Worm (Caenorhabditis elegans): ENCODE measurements around the gene Y62H9A.13.
A peak's percentile ranks its signal among the peaks of the same experiment; 100 is the strongest.
"Not testable (repeated sequence)": the region's sequence is repeated elsewhere in the genome, so short reads cannot be mapped to it uniquely, and the experiment has no call there.

The Y62H9A.13 gene

ce11 chrX:11957246-11957645 lies 40.4 kb downstream of the Y62H9A.13 start, which contains the start of gene T08D10.5:
Gene T08D10.5, plus strand, starts transcription at chrX:11957546.
- no peak for TF ChIP-seq pha-4 (tag; optimal IDR thresholded peaks at IDR 0.05)
- TF ChIP-seq npax-4 (tag; optimal IDR thresholded peaks at IDR 0.05) = no peak
- no peak for TF ChIP-seq mec-3 (tag; optimal IDR thresholded peaks at IDR 0.05; ENCODE audit: borderline replicate concordance)
- no peak for TF ChIP-seq unc-42 (tag; optimal IDR thresholded peaks at IDR 0.05)
- no peak for TF ChIP-seq C08G9.2 (tag; optimal IDR thresholded peaks at IDR 0.05)
- no peak for TF ChIP-seq hlh-13 (GFP tag; optimal IDR thresholded peaks at IDR 0.05)
- TF ChIP-seq ceh-34 (tag; optimal IDR thresholded peaks at IDR 0.05) = no peak
- no peak for TF ChIP-seq hlh-15 (tag; optimal IDR thresholded peaks at IDR 0.05)
- no peak for TF ChIP-seq pat-9 (tag; optimal IDR thresholded peaks at IDR 0.05)
- no peak for TF ChIP-seq ahr-1 (tag; optimal IDR thresholded peaks at IDR 0.05)
- TF ChIP-seq ceh-14 (tag; optimal IDR thresholded peaks at IDR 0.05) = no peak
- TF ChIP-seq sox-2 (GFP tag; IDR thresholded peaks at IDR 0.05) = no peak
- TF ChIP-seq ref-2 (tag; optimal IDR thresholded peaks at IDR 0.05) = no peak

- TF ChIP-seq ceh-14 (tag; optimal IDR thresholded peaks at IDR 0.05) (no peak), che-1 (tag; optimal IDR thresholded peaks at IDR 0.05) (no peak), dve-1 (tag; optimal IDR thresholded peaks at IDR 0.05) (no peak)
Measured at ce11 chrX:11959838-11960237, 43.0 kb downstream of the Y62H9A.13 start, which contains the start of gene C49F5.8. Gene C49F5.8, plus strand, starts transcription at chrX:11960138.

ce11 chrX:11961103-11961502 lies 44.3 kb downstream of the Y62H9A.13 start, which contains the start of gene C49F5.13:
Gene C49F5.13, plus strand, starts transcription at chrX:11961403.
- not testable (repeated sequence) for TF ChIP-seq ceh-18 (tag; optimal IDR thresholded peaks at IDR 0.05); madf-2 (tag; optimal IDR thresholded peaks at IDR 0.05); fkh-10 (GFP tag; optimal IDR thresholded peaks at IDR 0.05)

DNA sequence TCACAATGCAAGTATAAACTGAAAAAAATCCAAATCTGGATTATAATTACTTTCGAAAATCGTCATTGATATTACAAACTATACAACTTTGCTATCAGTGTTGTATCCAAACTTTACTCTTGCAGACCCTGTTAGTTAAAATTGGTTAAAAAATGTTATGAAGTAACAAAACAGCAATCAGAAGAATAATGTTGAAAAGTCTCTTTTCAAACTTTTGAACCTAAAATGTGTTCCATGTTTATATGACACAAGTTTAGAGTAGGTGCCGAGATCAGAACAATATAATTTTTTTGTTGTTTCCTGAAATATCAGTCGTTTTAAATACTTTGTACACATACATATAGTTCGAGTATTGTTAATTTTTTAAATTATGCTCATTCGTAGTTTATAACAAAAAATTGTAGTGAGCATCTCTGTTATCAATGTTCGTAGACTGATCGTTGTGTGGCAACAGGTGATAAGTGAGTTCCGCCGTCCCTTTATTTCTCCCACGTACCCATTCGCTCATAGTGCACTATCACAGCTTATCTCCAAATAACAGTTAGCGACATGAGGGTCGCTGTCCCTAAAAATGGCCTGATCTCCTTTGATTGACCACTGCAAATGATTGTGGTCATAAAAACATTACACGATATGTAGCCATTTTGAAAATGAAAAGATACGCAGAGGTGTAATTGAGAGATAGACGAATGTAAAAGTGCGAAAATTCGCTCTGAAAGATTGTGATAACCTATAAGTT lies 45.4 kb downstream of the Y62H9A.13 start:
- TF ChIP-seq elt-2 (tag; optimal IDR thresholded peaks at IDR 0.05) (peak; percentile 82), nhr-11 (tag; optimal IDR thresholded peaks at IDR 0.05) (no peak), hlh-6 (tag; optimal IDR thresholded peaks at IDR 0.05) (no peak), tbx-7 (tag; optimal IDR thresholded peaks at IDR 0.05) (no peak), ceh-2 (tag; optimal IDR thresholded peaks at IDR 0.05) (no peak), pqm-1 (tag; optimal IDR thresholded peaks at IDR 0.05) (no peak)

ce11 chrX:11963659-11964058 lies 46.9 kb downstream of the Y62H9A.13 start:
- TF ChIP-seq ceh-19 (GFP tag; optimal IDR thresholded peaks at IDR 0.05) (no peak), gmeb-2 (tag; optimal IDR thresholded peaks at IDR 0.05) (no peak), T23F11.4 (GFP tag; optimal IDR thresholded peaks at IDR 0.05) (no peak), npax-4 (tag; optimal IDR thresholded peaks at IDR 0.05) (no peak), lim-6 (tag; optimal IDR thresholded peaks at IDR 0.05) (no peak), nfya-1 (tag; optimal IDR thresholded peaks at IDR 0.05) (peak; percentile 54)

- TF ChIP-seq Y22D7AL.16 (tag; optimal IDR thresholded peaks at IDR 0.05) (no peak), gmeb-2 (tag; optimal IDR thresholded peaks at IDR 0.05) (no peak), ztf-16 (tag; optimal IDR thresholded peaks at IDR 0.05) (no peak), C38D4.7 (GFP tag; optimal IDR thresholded peaks at IDR 0.05) (no peak), F13H6.1 (tag; optimal IDR thresholded peaks at IDR 0.05) (no peak), sox-2 (GFP tag; IDR thresholded peaks at IDR 0.05) (no peak), ceh-24 (tag; optimal IDR thresholded peaks at IDR 0.05) (no peak), ceh-18 (tag; optimal IDR thresholded peaks at IDR 0.05) (no peak), C08G9.2 (tag; optimal IDR thresholded peaks at IDR 0.05) (no peak), pag-3 (tag; optimal IDR thresholded peaks at IDR 0.05; ENCODE audit: borderline replicate concordance) (no peak), ref-2 (tag; optimal IDR thresholded peaks at IDR 0.05) (no peak), tbx-7 (tag; optimal IDR thresholded peaks at IDR 0.05) (no peak), ama-1 (optimal IDR thresholded peaks at IDR 0.05) (no peak), rnt-1 (tag; optimal IDR thresholded peaks at IDR 0.05) (no peak), ceh-48 (tag; optimal IDR thresholded peaks at IDR 0.05) (no peak), pax-1 (tag; optimal IDR thresholded peaks at IDR 0.05) (no peak)
Measured at ce11 chrX:11964555-11964954, 47.8 kb downstream of the Y62H9A.13 start.

Data from whole organism, late embryonic.